Worm (Caenorhabditis elegans) whole organism, L4 larva: Measurements from ENCODE around the gene ZK353.10.

Experiments
- dpl-1 ChIP-seq: fragments of 150-350 bp; optimal IDR thresholded peaks from 2 replicates; lab custom pipeline; 2014; ENCODE audit warnings: missing biosample characterization, missing genetic modification reagents, missing genetic modification characterization
- fkh-10 ChIP-seq: fragments of 150-350 bp; optimal IDR thresholded peaks from 2 replicates; lab custom pipeline; 2014; ENCODE audit warnings: missing biosample characterization, missing genetic modification reagents, missing genetic modification characterization
- gei-8 ChIP-seq: fragments of 200-800 bp; sonication (Bioruptor generic); optimal IDR thresholded peaks from 2 replicates; lab custom pipeline; 2018; ENCODE audit warnings: mild to moderate bottlenecking, missing genetic modification characterization, missing compliant biosample characterization
- lsy-2 ChIP-seq, 2 experiments: fragments of 150-350 bp in 1 of 2; sonication (generic microtip) in 1 of 2; optimal IDR thresholded peaks; 2 replicates each; lab custom pipeline; 2014 to 2017; ENCODE audit warnings: missing biosample characterization in 2 of 2, missing genetic modification characterization in 2 of 2
- nhr-10 ChIP-seq: fragments of 150-350 bp; optimal IDR thresholded peaks from 2 replicates; lab custom pipeline; 2014; ENCODE audit warnings: missing biosample characterization, missing genetic modification characterization
- unc-130 ChIP-seq: sonication (generic microtip); optimal IDR thresholded peaks from 2 replicates; lab custom pipeline; 2016; ENCODE audit warnings: missing genetic modification reagents, missing genetic modification characterization, missing compliant biosample characterization
- unc-39 ChIP-seq: sonication (generic microtip); optimal IDR thresholded peaks from 2 replicates; lab custom pipeline; 2017; ENCODE audit warnings: missing biosample characterization, missing genetic modification characterization

DNA sequence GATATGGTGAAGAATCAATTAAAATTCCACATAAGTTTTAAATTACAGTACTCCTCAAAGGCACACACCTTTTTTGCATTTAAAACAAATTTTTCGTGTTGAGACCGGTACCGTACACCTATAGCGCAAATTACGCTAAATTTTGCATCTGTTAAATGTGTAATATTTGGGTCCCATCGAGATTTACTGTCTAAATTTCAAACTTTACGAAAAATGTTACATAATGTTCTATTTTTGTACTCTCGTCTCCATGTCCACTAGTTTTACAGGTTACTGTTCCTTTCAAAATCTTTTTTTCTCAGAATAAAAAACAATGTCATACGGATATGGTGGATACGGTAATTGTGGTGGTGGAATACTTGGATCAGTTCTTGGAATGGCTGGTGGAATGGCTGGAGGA lies 4.2 kb upstream of the ZK353.10 start, which contains the start of gene ZK353.2:
- TF ChIP-seq gei-8, result no peak
- no peak for TF ChIP-seq unc-39
- TF ChIP-seq unc-130 (GFP tag; lab: Kevin White, UChicago), result no peak
- no peak for TF ChIP-seq lsy-2 (tag; optimal IDR thresholded peaks at IDR 0.05; lab: Kevin White, UChicago)
- TF ChIP-seq fkh-10, result no peak
- no peak for TF ChIP-seq nhr-10 (tag; lab: Kevin White, UChicago)
- TF ChIP-seq dpl-1, result no peak
